Fruit fly (Drosophila melanogaster) whole organism, prepupa: ENCODE results near the gene CG32650.

ENCODE experiments used
- CG11294 ChIP-seq: fragments of 200-800 bp; sonication (Bioruptor generic); IDR thresholded peaks from 2 replicates; pipeline ENCODE4 v1.3.6; 2022; ENCODE audit warnings: missing biosample characterization, missing genetic modification characterization
- CG11762 ChIP-seq: fragments of 200-800 bp; sonication (Bioruptor generic); optimal IDR thresholded peaks from 3 replicates; lab custom pipeline; 2016; ENCODE audit warnings: missing biosample characterization, missing genetic modification characterization; ENCODE audit not compliant: insufficient read depth
- CG11902 ChIP-seq: fragments of 200-800 bp; sonication (Bioruptor generic); optimal IDR thresholded peaks from 3 replicates; lab custom pipeline; 2016; ENCODE audit warnings: missing biosample characterization, missing genetic modification characterization
- CG15336 ChIP-seq: fragments of 200-800 bp; sonication (Bioruptor generic); IDR thresholded peaks from 2 replicates; pipeline ENCODE4 v1.3.6; 2022; ENCODE audit warnings: missing biosample characterization, missing genetic modification characterization
- CG3032 ChIP-seq: fragments of 200-800 bp; optimal IDR thresholded peaks from 2 replicates; lab custom pipeline; 2019; ENCODE audit warnings: missing biosample characterization, mild to moderate bottlenecking, missing genetic modification characterization, moderate library complexity
- CG32006 ChIP-seq: fragments of 200-800 bp; sonication (Bioruptor generic); optimal IDR thresholded peaks from 3 replicates; lab custom pipeline; 2017; ENCODE audit warnings: missing biosample characterization, mild to moderate bottlenecking, missing genetic modification characterization
- CG3919 ChIP-seq: fragments of 200-800 bp; sonication (Bioruptor generic); optimal IDR thresholded peaks from 3 replicates; lab custom pipeline; 2016; ENCODE audit warnings: missing biosample characterization, missing genetic modification characterization
- CG6163 ChIP-seq: fragments of 200-800 bp; sonication (Bioruptor generic); IDR thresholded peaks from 3 replicates; pipeline ENCODE4 v1.3.6; 2022; ENCODE audit warnings: missing biosample characterization, missing genetic modification characterization
- CG6792 ChIP-seq: fragments of 200-800 bp; sonication (Bioruptor generic); optimal IDR thresholded peaks from 3 replicates; lab custom pipeline; 2016; ENCODE audit warnings: missing biosample characterization, missing genetic modification characterization
- CG6854 ChIP-seq: fragments of 200-800 bp; sonication (Bioruptor generic); optimal IDR thresholded peaks from 2 replicates; lab custom pipeline; 2017; ENCODE audit warnings: missing biosample characterization, mild to moderate bottlenecking, missing genetic modification characterization
- CG8319 ChIP-seq: fragments of 200-800 bp; sonication (Bioruptor generic); optimal IDR thresholded peaks from 3 replicates; lab custom pipeline; 2016; ENCODE audit warnings: missing biosample characterization, missing genetic modification characterization
- CG9139 ChIP-seq: fragments of 200-800 bp; sonication (Bioruptor generic); optimal IDR thresholded peaks from 3 replicates; lab custom pipeline; 2017; ENCODE audit warnings: missing biosample characterization, mild to moderate bottlenecking, missing genetic modification characterization
- Eip75B ChIP-seq: fragments of 200-800 bp; sonication (Bioruptor generic); optimal IDR thresholded peaks from 3 replicates; lab custom pipeline; 2016; ENCODE audit warnings: missing biosample characterization, missing genetic modification characterization
- Eip78C ChIP-seq: fragments of 200-800 bp; sonication (Bioruptor generic); peaks from one replicate; lab custom pipeline; 2016; ENCODE audit warnings: missing biosample characterization, missing genetic modification characterization
- Eip93F ChIP-seq: fragments of 200-800 bp; sonication (Bioruptor generic); optimal IDR thresholded peaks from 2 replicates; lab custom pipeline; 2016; ENCODE audit warnings: missing biosample characterization, mild to moderate bottlenecking, missing genetic modification characterization
- Ets96B ChIP-seq: fragments of 200-800 bp; optimal IDR thresholded peaks from 2 replicates; lab custom pipeline; 2019; ENCODE audit warnings: missing biosample characterization, mild to moderate bottlenecking, missing genetic modification characterization, moderate library complexity
- Hr4 ChIP-seq: fragments of 200-800 bp; sonication (Bioruptor generic); optimal IDR thresholded peaks from 3 replicates; lab custom pipeline; 2016; ENCODE audit warnings: missing biosample characterization, missing genetic modification characterization
- Met ChIP-seq: fragments of 200-800 bp; sonication (Bioruptor generic); optimal IDR thresholded peaks from 3 replicates; lab custom pipeline; 2016; ENCODE audit warnings: missing biosample characterization, missing genetic modification characterization
- OdsH ChIP-seq: fragments of 200-800 bp; sonication (Bioruptor generic); optimal IDR thresholded peaks from 3 replicates; lab custom pipeline; 2016; ENCODE audit warnings: missing biosample characterization, missing genetic modification characterization
- Sox14 ChIP-seq: fragments of 200-800 bp; sonication (Bioruptor generic); optimal IDR thresholded peaks from 3 replicates; lab custom pipeline; 2016; ENCODE audit warnings: missing biosample characterization, missing genetic modification characterization
- Sox15 ChIP-seq: fragments of 200-800 bp; sonication (Bioruptor generic); optimal IDR thresholded peaks from 3 replicates; lab custom pipeline; 2016; ENCODE audit warnings: missing biosample characterization, missing genetic modification characterization
- cyc ChIP-seq: fragments of 200-800 bp; sonication (Bioruptor generic); optimal IDR thresholded peaks from 3 replicates; lab custom pipeline; 2016; ENCODE audit warnings: missing biosample characterization, missing genetic modification characterization
- eg ChIP-seq: fragments of 200-800 bp; sonication (Bioruptor generic); IDR thresholded peaks from 3 replicates; pipeline ENCODE4 v1.3.6; 2022; ENCODE audit warnings: missing biosample characterization, missing genetic modification characterization
- esn ChIP-seq: fragments of 200-800 bp; sonication (Bioruptor generic); optimal IDR thresholded peaks from 2 replicates; lab custom pipeline; 2016; ENCODE audit warnings: missing biosample characterization, mild to moderate bottlenecking, missing genetic modification characterization, moderate library complexity
- fd85E ChIP-seq: fragments of 200-800 bp; sonication (Bioruptor generic); optimal IDR thresholded peaks from 3 replicates; lab custom pipeline; 2016; ENCODE audit warnings: missing biosample characterization, missing genetic modification characterization
- net ChIP-seq: fragments of 200-800 bp; sonication (Bioruptor generic); optimal IDR thresholded peaks from 3 replicates; lab custom pipeline; 2016; ENCODE audit warnings: missing biosample characterization, missing genetic modification characterization
- pdm3 ChIP-seq: fragments of 200-800 bp; sonication (Bioruptor generic); optimal IDR thresholded peaks from 3 replicates; lab custom pipeline; 2016; ENCODE audit warnings: missing biosample characterization, missing genetic modification characterization
- spab ChIP-seq: fragments of 200-800 bp; sonication (Bioruptor generic); optimal IDR thresholded peaks from 2 replicates; lab custom pipeline; 2017; ENCODE audit warnings: missing biosample characterization, mild to moderate bottlenecking, missing genetic modification characterization, missing genetic modification reagents
- ss ChIP-seq, 2 experiments: fragments of 200-800 bp; sonication (Bioruptor generic); optimal IDR thresholded peaks; 2 replicates in 1 of 2; 3 replicates in 1 of 2; lab custom pipeline; 2017 to 2018; ENCODE audit warnings: mild to moderate bottlenecking in 2 of 2, missing biosample characterization in 2 of 2, missing genetic modification characterization in 2 of 2, moderate library complexity in 1 of 2

Gene CG32650

DNA sequence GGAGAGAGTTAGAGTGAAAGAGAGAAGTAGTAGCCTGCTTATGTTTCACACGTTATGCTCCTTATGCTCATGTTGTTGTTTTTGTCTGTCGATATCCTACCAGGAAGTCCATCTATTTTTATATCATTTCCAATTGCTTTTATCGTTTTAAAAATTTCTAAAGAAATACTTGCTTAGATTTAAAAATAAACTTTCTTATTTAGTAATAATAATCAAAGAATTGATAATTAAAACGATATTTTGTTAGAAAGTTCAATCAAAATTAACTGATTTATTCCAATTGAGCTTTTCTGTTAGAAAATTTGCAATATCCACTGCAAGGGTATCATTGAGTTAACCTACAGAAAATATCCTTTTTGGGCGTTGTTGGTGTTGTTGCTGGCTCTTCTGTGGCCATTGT lies 28.6 kb downstream of the CG32650 start:
- TF ChIP-seq OdsH (GFP tag; lab: Kevin White, UChicago), result peak; percentile 16
- peak; percentile 3 for TF ChIP-seq esn (GFP tag; lab: Kevin White, UChicago)
- peak in 1 of 2 experiments; percentile 26 for TF ChIP-seq ss (GFP tag; optimal IDR thresholded peaks at IDR 0.05; lab: Kevin White, UChicago)
- TF ChIP-seq CG8319 (GFP tag; lab: Kevin White, UChicago), result no peak
- TF ChIP-seq CG11294 (GFP tag; lab: Robert Waterston, UW), result no peak
- peak; percentile 8 for TF ChIP-seq Ets96B (tag; lab: Kevin White, UChicago)
- TF ChIP-seq net (GFP tag; lab: Kevin White, UChicago), result no peak
- TF ChIP-seq Eip78C, result peak; percentile 48
- peak; percentile 31 for TF ChIP-seq CG32006
- peak; percentile 13 for TF ChIP-seq CG3032 (tag; lab: Kevin White, UChicago)

DNA sequence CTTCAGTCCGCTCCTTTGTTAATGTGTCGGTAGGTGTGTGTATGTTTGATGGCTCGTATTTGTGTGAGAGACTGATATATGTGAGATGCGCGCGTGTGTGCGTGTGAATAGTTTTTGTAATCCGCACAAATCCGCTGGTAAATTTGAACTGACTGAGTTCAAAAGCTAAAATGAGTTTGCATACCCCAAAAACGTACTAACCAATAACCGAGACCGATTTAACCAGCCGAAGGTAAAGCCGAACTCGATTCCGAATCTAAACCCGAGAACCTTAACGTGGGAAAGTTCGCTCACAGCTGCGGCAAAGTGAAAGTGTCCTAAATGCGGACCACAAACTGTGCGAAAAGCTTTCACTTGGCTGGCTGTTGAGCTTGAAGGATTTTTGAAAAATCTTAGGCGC lies 29.9 kb downstream of the CG32650 start:
- TF ChIP-seq Hr4 (GFP tag; lab: Kevin White, UChicago) (no peak), CG6163 (no peak), CG6792 (GFP tag; lab: Kevin White, UChicago) (no peak), pdm3 (GFP tag; lab: Kevin White, UChicago) (no peak), CG15336 (no peak)

DNA sequence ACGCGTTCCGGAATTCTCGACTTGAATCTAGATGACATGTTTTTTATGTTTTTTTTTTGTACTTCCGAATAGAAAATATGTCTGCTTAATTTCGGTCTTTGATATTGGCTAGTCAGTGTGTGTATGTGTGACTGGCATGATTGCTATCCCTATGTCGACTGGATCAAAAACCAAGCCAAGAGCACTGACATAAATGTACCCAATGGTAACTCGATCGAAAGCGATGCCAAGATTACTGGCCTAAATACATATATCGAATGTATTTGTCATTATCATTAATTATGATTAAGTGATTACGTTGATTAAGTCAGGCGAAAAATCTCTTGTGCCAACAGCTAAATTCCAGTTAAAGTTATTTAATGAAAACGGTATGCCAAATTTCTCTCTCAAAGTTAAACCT lies 40.8 kb downstream of the CG32650 start, which contains the start of gene CG4661:
TSS of gene CG4661 (minus strand) at position 101 of the 400 bp plus-strand sequence.
- TF ChIP-seq CG9139 (GFP tag; lab: Kevin White, UChicago) (no peak), CG3919 (GFP tag; lab: Kevin White, UChicago) (no peak), cyc (GFP tag; lab: Kevin White, UChicago) (no peak), net (GFP tag; lab: Kevin White, UChicago) (no peak), CG32006 (no peak), Sox14 (no peak), fd85E (GFP tag; lab: Kevin White, UChicago) (no peak), CG11762 (GFP tag; lab: Kevin White, UChicago) (no peak), Sox15 (GFP tag; lab: Kevin White, UChicago) (no peak), CG6163 (no peak), spab (GFP tag; lab: Kevin White, UChicago) (no peak), Eip93F (GFP tag; lab: Kevin White, UChicago) (no peak), CG11902 (GFP tag; lab: Kevin White, UChicago) (no peak), eg (GFP tag; lab: Robert Waterston, UW) (no peak), CG6854 (no peak), Met (no peak), Eip75B (GFP tag; lab: Kevin White, UChicago) (no peak)
